Worm (Caenorhabditis elegans): ENCODE data around the gene F23A7.4.

F23A7.4 gene

DNA sequence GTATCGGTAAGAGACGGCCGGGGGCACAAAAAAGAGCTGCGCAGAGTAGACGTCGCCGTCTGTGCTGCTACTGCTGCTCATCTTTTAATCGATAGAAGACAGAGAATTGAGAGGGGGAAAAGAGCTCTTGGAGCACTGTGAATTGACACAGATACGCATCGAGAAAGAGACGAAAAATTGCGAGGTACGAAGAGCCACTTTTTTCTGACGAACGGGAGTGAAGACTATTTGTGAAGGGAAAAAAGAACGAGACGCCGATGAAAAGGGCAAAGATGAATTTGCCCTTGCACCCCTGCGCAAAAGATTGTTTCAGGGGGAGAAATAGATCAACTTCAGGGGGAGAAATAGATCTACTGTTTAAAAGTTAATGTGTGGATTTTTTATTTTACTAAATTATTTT lies 10.2 kb upstream of the F23A7.4 start (continued):
- TF ChIP-seq snpc-1.3 (tag; optimal IDR thresholded peaks at IDR 0.05; ENCODE audit: insufficient read depth) (no peak), dpl-1 (GFP tag; optimal IDR thresholded peaks at IDR 0.05) (no peak), akir-1 (GFP tag; optimal IDR thresholded peaks at IDR 0.05) (no peak), F49E8.2 (tag; optimal IDR thresholded peaks at IDR 0.05; ENCODE audit: insufficient read depth) (no peak), hlh-26 (GFP tag; conservative IDR thresholded peaks at IDR 0.05) (no peak), athp-1 (tag; optimal IDR thresholded peaks at IDR 0.05) (no peak), B0019.2 (GFP tag; conservative IDR thresholded peaks at IDR 0.05) (no peak), bed-1 (GFP tag; IDR thresholded peaks at IDR 0.05) (no peak), atf-7 (tag; optimal IDR thresholded peaks at IDR 0.05) (no peak), snpc-1.1 (tag; optimal IDR thresholded peaks at IDR 0.05; ENCODE audit: insufficient read depth) (no peak), F33H1.4 (GFP tag; IDR thresholded peaks at IDR 0.05) (no peak), ceh-27 (GFP tag; optimal IDR thresholded peaks at IDR 0.05) (peak; percentile 29), F39B2.1 (GFP tag; IDR thresholded peaks at IDR 0.05) (no peak), ceh-58 (GFP tag; IDR thresholded peaks at IDR 0.05) (no peak), nhr-80 (tag; optimal IDR thresholded peaks at IDR 0.05) (peak; percentile 6), K12H6.12 (tag; optimal IDR thresholded peaks at IDR 0.05) (peak; percentile 67), T07F8.4 (tag; optimal IDR thresholded peaks at IDR 0.05) (no peak), Y95B8A.8 (GFP tag; IDR thresholded peaks at IDR 0.05) (no peak), nfya-2 (GFP tag; IDR thresholded peaks at IDR 0.05) (no peak), B0261.1 (tag; optimal IDR thresholded peaks at IDR 0.05) (peak; percentile 24), ceh-79 (tag; optimal IDR thresholded peaks at IDR 0.05) (no peak), sdz-38 (tag; optimal IDR thresholded peaks at IDR 0.05) (no peak), T26A5.8 (tag; optimal IDR thresholded peaks at IDR 0.05) (no peak), lin-40 (tag; optimal IDR thresholded peaks at IDR 0.05) (peak; percentile 81), Y79H2A.3 (GFP tag; conservative IDR thresholded peaks at IDR 0.05) (no peak), him-1 (tag; optimal IDR thresholded peaks at IDR 0.05) (no peak), D2030.7 (GFP tag; IDR thresholded peaks at IDR 0.05) (no peak), F57A8.1 (GFP tag; optimal IDR thresholded peaks at IDR 0.05) (no peak), egl-44 (GFP tag; IDR thresholded peaks at IDR 0.05) (no peak), dox-1 (GFP tag; IDR thresholded peaks at IDR 0.05) (peak; percentile 73), ztf-28 (GFP tag; IDR thresholded peaks at IDR 0.05) (no peak), lsy-27 (tag; optimal IDR thresholded peaks at IDR 0.05; ENCODE audit: borderline replicate concordance, insufficient read depth) (no peak), dpff-1 (tag; optimal IDR thresholded peaks at IDR 0.05) (no peak), hlh-12 (tag; optimal IDR thresholded peaks at IDR 0.05) (no peak), F52B5.7 (tag; optimal IDR thresholded peaks at IDR 0.05) (no peak), lsl-1 (GFP tag; optimal IDR thresholded peaks at IDR 0.05) (no peak), ztf-18 (tag; optimal IDR thresholded peaks at IDR 0.05) (no peak), sptf-2 (GFP tag; optimal IDR thresholded peaks at IDR 0.05) (no peak), ztf-6 (GFP tag; IDR thresholded peaks at IDR 0.05) (no peak), nhr-179 (tag; optimal IDR thresholded peaks at IDR 0.05) (no peak), pha-4 (tag; optimal IDR thresholded peaks at IDR 0.05) (no peak), ZK185.1 (tag; optimal IDR thresholded peaks at IDR 0.05; ENCODE audit: poor library complexity, severe bottlenecking) (peak; percentile 34), mcd-1 (GFP tag; IDR thresholded peaks at IDR 0.05) (0 out of 2 replicates have a peak, but pooled peaks have one; percentile 36), hrde-1 (tag; optimal IDR thresholded peaks at IDR 0.05; ENCODE audit: borderline replicate concordance) (no peak), C06A6.2 (GFP tag; conservative IDR thresholded peaks at IDR 0.05) (no peak), repo-1 (tag; optimal IDR thresholded peaks at IDR 0.05) (no peak), lag-1 (GFP tag; IDR thresholded peaks at IDR 0.05) (no peak), let-607 (tag; optimal IDR thresholded peaks at IDR 0.05) (no peak), madf-6 (GFP tag; IDR thresholded peaks at IDR 0.05) (no peak)

Data from whole organism, young adult.